Worm (Caenorhabditis elegans) whole organism, L1 larva: ENCODE measurements around the gene pck-1.

ENCODE experiments used
- C16A3.4 ChIP-seq: fragments of 150-350 bp; optimal IDR thresholded peaks from 2 replicates; lab custom pipeline; 2014; ENCODE audit warnings: missing biosample characterization, missing genetic modification characterization
- C34B4.2 ChIP-seq: sonication (generic microtip); optimal IDR thresholded peaks from 2 replicates; lab custom pipeline; 2017; ENCODE audit warnings: mild to moderate bottlenecking, missing genetic modification characterization, missing compliant biosample characterization
- F16B12.6 ChIP-seq: fragments of 150-350 bp; optimal IDR thresholded peaks from 2 replicates; lab custom pipeline; 2014; ENCODE audit warnings: missing biosample characterization, missing genetic modification characterization
- aly-2 ChIP-seq: fragments of 150-350 bp; optimal IDR thresholded peaks from 2 replicates; lab custom pipeline; 2014; ENCODE audit warnings: missing biosample characterization, missing genetic modification characterization
- blmp-1 ChIP-seq: fragments of 150-350 bp; optimal IDR thresholded peaks from 2 replicates; lab custom pipeline; 2014; ENCODE audit warnings: missing biosample characterization, missing genetic modification characterization
- ceh-82 ChIP-seq, 3 experiments: fragments of 150-350 bp in 1 of 3; sonication (generic microtip) in 2 of 3; optimal IDR thresholded peaks; 2 replicates each; lab custom pipeline; 2014 to 2017; ENCODE audit warnings: missing biosample characterization in 3 of 3, missing genetic modification characterization in 3 of 3
- ceh-88 ChIP-seq: fragments of 200-800 bp; sonication (Bioruptor generic); IDR thresholded peaks from 2 replicates; pipeline ENCODE4 v1.3.6; 2022; ENCODE audit warnings: missing genetic modification characterization, missing compliant biosample characterization
- ces-1 ChIP-seq: fragments of 150-350 bp; optimal IDR thresholded peaks from 2 replicates; lab custom pipeline; 2014; ENCODE audit warnings: missing biosample characterization, missing genetic modification reagents, missing genetic modification characterization
- dpl-1 ChIP-seq, 3 experiments: fragments of 150-350 bp in 2 of 3; sonication (generic microtip) in 1 of 3; optimal IDR thresholded peaks; 2 replicates each; lab custom pipeline; 2014 to 2017; ENCODE audit warnings: missing biosample characterization in 3 of 3, missing genetic modification characterization in 3 of 3, missing genetic modification reagents in 3 of 3
- efl-1 ChIP-seq, 4 experiments: fragments of 150-350 bp; optimal IDR thresholded peaks in 3 of 4; peaks in 1 of 4; 1 replicate in 1 of 4; 2 replicates in 3 of 4; lab custom pipeline; 2014; ENCODE audit warnings: missing biosample characterization in 2 of 4, missing genetic modification characterization in 2 of 4, missing genetic modification reagents in 2 of 4
- efl-3 ChIP-seq: fragments of 200-800 bp; sonication (Bioruptor generic); optimal IDR thresholded peaks from 2 replicates; lab custom pipeline; 2018; ENCODE audit warnings: mild to moderate bottlenecking, missing genetic modification characterization, missing compliant biosample characterization
- elt-2 ChIP-seq: sonication (generic microtip); optimal IDR thresholded peaks from 2 replicates; lab custom pipeline; 2016; ENCODE audit warnings: missing genetic modification characterization, mild to moderate bottlenecking, inconsistent platforms, missing compliant biosample characterization, missing genetic modification reagents
- fkh-10 ChIP-seq: sonication (generic microtip); optimal IDR thresholded peaks from 2 replicates; lab custom pipeline; 2017; ENCODE audit warnings: missing biosample characterization, missing genetic modification reagents, missing genetic modification characterization
- fkh-8 ChIP-seq: sonication (generic microtip); optimal IDR thresholded peaks from 2 replicates; lab custom pipeline; 2016; ENCODE audit warnings: mild to moderate bottlenecking, missing genetic modification characterization, missing compliant biosample characterization
- fos-1 ChIP-seq: fragments of 150-350 bp; optimal IDR thresholded peaks from 2 replicates; lab custom pipeline; 2014; ENCODE audit warnings: missing biosample characterization, missing genetic modification characterization
- jun-1 ChIP-seq: fragments of 150-350 bp; optimal IDR thresholded peaks from 2 replicates; lab custom pipeline; 2014; ENCODE audit warnings: missing biosample characterization, missing genetic modification reagents, missing genetic modification characterization
- lin-14 ChIP-seq: fragments of 200-800 bp; sonication (Bioruptor generic); optimal IDR thresholded peaks from 2 replicates; lab custom pipeline; 2018; ENCODE audit warnings: mild to moderate bottlenecking, missing genetic modification characterization, moderate library complexity, missing compliant biosample characterization
- lin-35 ChIP-seq, 2 experiments: fragments of 150-350 bp; optimal IDR thresholded peaks; 2 replicates each; lab custom pipeline; 2014; ENCODE audit warnings: missing biosample characterization in 2 of 2, missing genetic modification characterization in 2 of 2, missing genetic modification reagents in 2 of 2
- lin-39 ChIP-seq: fragments of 150-350 bp; optimal IDR thresholded peaks from 2 replicates; lab custom pipeline; 2014; ENCODE audit warnings: missing biosample characterization, missing genetic modification reagents, missing genetic modification characterization
- lsy-2 ChIP-seq, 2 experiments: fragments of 150-350 bp; optimal IDR thresholded peaks; 2 replicates each; lab custom pipeline; 2014; ENCODE audit warnings: missing biosample characterization in 2 of 2, missing genetic modification characterization in 2 of 2
- mab-9 ChIP-seq: fragments of 200-800 bp; sonication (Bioruptor generic); IDR thresholded peaks from 2 replicates; pipeline ENCODE4 v1.3.6; 2022; ENCODE audit warnings: missing genetic modification reagents, missing genetic modification characterization, missing compliant biosample characterization
- mdl-1 ChIP-seq, 2 experiments: fragments of 150-350 bp; optimal IDR thresholded peaks; 2 replicates each; lab custom pipeline; 2014 to 2017; ENCODE audit warnings: missing biosample characterization in 2 of 2, missing genetic modification characterization in 2 of 2, inconsistent platforms in 1 of 2
- mef-2 ChIP-seq: fragments of 150-350 bp; optimal IDR thresholded peaks from 2 replicates; lab custom pipeline; 2014; ENCODE audit warnings: missing biosample characterization, missing genetic modification characterization
- mep-1 ChIP-seq: fragments of 150-350 bp; optimal IDR thresholded peaks from 2 replicates; lab custom pipeline; 2014; ENCODE audit warnings: missing biosample characterization, missing genetic modification characterization
- nhr-11 ChIP-seq: fragments of 150-350 bp; optimal IDR thresholded peaks from 2 replicates; lab custom pipeline; 2014; ENCODE audit warnings: missing biosample characterization, missing genetic modification characterization
- nhr-19 ChIP-seq: fragments of 200-800 bp; sonication (Bioruptor generic); conservative IDR thresholded peaks from 2 replicates; pipeline ENCODE4 v1.3.6; 2022; ENCODE audit warnings: missing genetic modification characterization, missing compliant biosample characterization
- nhr-71 ChIP-seq: sonication (generic microtip); optimal IDR thresholded peaks from 2 replicates; lab custom pipeline; 2016; ENCODE audit warnings: mild to moderate bottlenecking, missing genetic modification characterization, moderate library complexity, missing compliant biosample characterization
- nhr-76 ChIP-seq: sonication (generic microtip); optimal IDR thresholded peaks from 2 replicates; lab custom pipeline; 2017; ENCODE audit warnings: missing biosample characterization, missing genetic modification characterization
- nhr-90 ChIP-seq: sonication (generic microtip); optimal IDR thresholded peaks from 2 replicates; lab custom pipeline; 2016; ENCODE audit warnings: mild to moderate bottlenecking, missing genetic modification characterization, missing compliant biosample characterization; ENCODE audit not compliant: poor library complexity
- pag-3 ChIP-seq: sonication (generic microtip); optimal IDR thresholded peaks from 2 replicates; lab custom pipeline; 2017; ENCODE audit warnings: missing genetic modification characterization, mild to moderate bottlenecking, missing compliant biosample characterization, antibody characterized with exemption, borderline replicate concordance; ENCODE audit not compliant: insufficient read depth
- skn-1 ChIP-seq: fragments of 150-350 bp; optimal IDR thresholded peaks from 2 replicates; lab custom pipeline; 2014; ENCODE audit warnings: missing biosample characterization, missing genetic modification characterization
- snu-23 ChIP-seq: sonication (generic microtip); optimal IDR thresholded peaks from 2 replicates; lab custom pipeline; 2016; ENCODE audit warnings: missing genetic modification characterization, missing compliant biosample characterization
- sup-37 ChIP-seq: fragments of 200-800 bp; sonication (Bioruptor generic); optimal IDR thresholded peaks from 2 replicates; lab custom pipeline; 2018; ENCODE audit warnings: mild to moderate bottlenecking, missing genetic modification characterization, missing compliant biosample characterization
- swsn-7 ChIP-seq: sonication (generic microtip); optimal IDR thresholded peaks from 2 replicates; lab custom pipeline; 2016; ENCODE audit warnings: missing genetic modification characterization, missing compliant biosample characterization
- unc-130 ChIP-seq: fragments of 150-350 bp; optimal IDR thresholded peaks from 2 replicates; lab custom pipeline; 2017; ENCODE audit warnings: missing biosample characterization, missing genetic modification characterization, inconsistent platforms
- unc-30 ChIP-seq: sonication (generic microtip); optimal IDR thresholded peaks from 2 replicates; lab custom pipeline; 2017; ENCODE audit warnings: missing biosample characterization, missing genetic modification characterization
- unc-86 ChIP-seq: sonication (generic microtip); optimal IDR thresholded peaks from 2 replicates; lab custom pipeline; 2016; ENCODE audit warnings: missing genetic modification characterization, missing compliant biosample characterization
- xbp-1 ChIP-seq: sonication (generic microtip); optimal IDR thresholded peaks from 2 replicates; lab custom pipeline; 2016; ENCODE audit warnings: missing genetic modification characterization, missing compliant biosample characterization
- ztf-4 ChIP-seq: fragments of 150-350 bp; optimal IDR thresholded peaks from 2 replicates; lab custom pipeline; 2014; ENCODE audit warnings: missing biosample characterization, missing genetic modification characterization

The pck-1 gene

ce11 chrIII:65626-65937, 478 bp downstream of the pck-1 start (continued):
- TF ChIP-seq lsy-2 (tag; optimal IDR thresholded peaks at IDR 0.05; lab: Kevin White, UChicago): peak; percentile 13 to 23
- no peak for TF ChIP-seq fkh-8 (tag; lab: Kevin White, UChicago)
- TF ChIP-seq lin-39: no peak
- peak; percentile 54 for TF ChIP-seq pag-3
- no peak for TF ChIP-seq dpl-1 (GFP tag; optimal IDR thresholded peaks at IDR 0.05; lab: Kevin White, UChicago)
- no peak for TF ChIP-seq unc-30 (tag; lab: Kevin White, UChicago)
- TF ChIP-seq nhr-11 (tag; lab: Kevin White, UChicago): no peak
- TF ChIP-seq lin-14 (GFP tag; lab: Kevin White, UChicago): peak; percentile 64
- no peak for TF ChIP-seq C34B4.2 (tag; lab: Kevin White, UChicago)

- TF ChIP-seq ceh-88 (0 out of 2 replicates have a peak, but pooled peaks have one; percentile 19), mab-9 (GFP tag; lab: Robert Waterston, UW) (0 out of 2 replicates have a peak, but pooled peaks have one; percentile 5), pag-3 (no peak), efl-1 (optimal IDR thresholded peaks at IDR 0.05; lab: Kevin White, UChicago) (no peak), efl-1 (GFP tag; optimal IDR thresholded peaks at IDR 0.05 in 1 of 2; lab: Kevin White, UChicago) (peak in 1 of 2 experiments; percentile 79)
Observed at ce11 chrIII:64747-65625, 1.1 kb downstream of the pck-1 start.

ce11 chrIII:63584-64316, 2.3 kb downstream of the pck-1 start:
- TF ChIP-seq lin-14 (GFP tag; lab: Kevin White, UChicago): no peak
- TF ChIP-seq nhr-19 (GFP tag; lab: Robert Waterston, UW): no peak
- no peak for TF ChIP-seq unc-30 (tag; lab: Kevin White, UChicago)
- TF ChIP-seq skn-1: no peak
- TF ChIP-seq fkh-10 (GFP tag; lab: Kevin White, UChicago): no peak
- no peak for TF ChIP-seq lin-35 (GFP tag; optimal IDR thresholded peaks at IDR 0.05; lab: Kevin White, UChicago)
- TF ChIP-seq mdl-1 (tag; optimal IDR thresholded peaks at IDR 0.05; lab: Kevin White, UChicago): no peak
- TF ChIP-seq xbp-1 (tag; lab: Kevin White, UChicago): no peak
- TF ChIP-seq nhr-76 (tag; lab: Kevin White, UChicago): no peak
- no peak for TF ChIP-seq nhr-11 (tag; lab: Kevin White, UChicago)

- TF ChIP-seq F16B12.6 (no peak), mep-1 (tag; lab: Kevin White, UChicago) (no peak), ztf-4 (tag; lab: Kevin White, UChicago) (peak; percentile 27), pag-3 (no peak), xbp-1 (tag; lab: Kevin White, UChicago) (no peak), snu-23 (GFP tag; lab: Kevin White, UChicago) (peak; percentile 26), C16A3.4 (tag; lab: Kevin White, UChicago) (peak; percentile 21), lin-14 (GFP tag; lab: Kevin White, UChicago) (peak; percentile 45), aly-2 (tag; lab: Kevin White, UChicago) (peak; percentile 94), ceh-82 (tag; optimal IDR thresholded peaks at IDR 0.05; lab: Kevin White, UChicago) (peak in 1 of 3 experiments; percentile 13), nhr-71 (tag; lab: Kevin White, UChicago) (peak; percentile 37), nhr-19 (GFP tag; lab: Robert Waterston, UW) (peak; percentile 44), lsy-2 (tag; optimal IDR thresholded peaks at IDR 0.05; lab: Kevin White, UChicago) (peak in 1 of 2 experiments; percentile 9), dpl-1 (GFP tag; optimal IDR thresholded peaks at IDR 0.05; lab: Kevin White, UChicago) (no peak), skn-1 (no peak), swsn-7 (tag; lab: Kevin White, UChicago) (peak; percentile 27), ceh-88 (peak; percentile 38; the same call in 1 of the 2 replicates)
Observed at ce11 chrIII:62383-62873, 3.6 kb downstream of the pck-1 start.

ce11 chrIII:61045-61444, 5.0 kb downstream of the pck-1 start, which contains the start of gene btb-5:
btb-5 (minus strand) TSS chrIII:61145.
- TF ChIP-seq nhr-90 (tag; lab: Kevin White, UChicago) (no peak), nhr-19 (GFP tag; lab: Robert Waterston, UW) (no peak), mef-2 (no peak), ceh-88 (no peak), elt-2 (no peak), blmp-1 (no peak), ces-1 (GFP tag; lab: Kevin White, UChicago) (no peak), unc-130 (no peak), unc-86 (tag; lab: Kevin White, UChicago) (no peak), jun-1 (tag; lab: Kevin White, UChicago) (no peak), fos-1 (no peak), lsy-2 (tag; optimal IDR thresholded peaks at IDR 0.05; lab: Kevin White, UChicago) (no peak), efl-3 (no peak), sup-37 (GFP tag; lab: Kevin White, UChicago) (no peak), lin-39 (no peak)
